Worm (Caenorhabditis elegans) whole organism, L2 larva: ENCODE results near the gene cdc-42.

Source experiments
- C34F6.9 ChIP-seq: fragments of 150-350 bp; optimal IDR thresholded peaks from 2 replicates; lab custom pipeline; 2014; ENCODE audit warnings: missing biosample characterization, missing genetic modification characterization
- F13H6.1 ChIP-seq: sonication (generic microtip); optimal IDR thresholded peaks from 2 replicates; lab custom pipeline; 2016; ENCODE audit warnings: missing genetic modification characterization, missing compliant biosample characterization
- R02D3.7 ChIP-seq: fragments of 150-350 bp; optimal IDR thresholded peaks from 2 replicates; lab custom pipeline; 2014; ENCODE audit warnings: missing biosample characterization, missing genetic modification characterization
- Y55F3AM.14 ChIP-seq: fragments of 200-800 bp; sonication (Bioruptor generic); optimal IDR thresholded peaks from 2 replicates; lab custom pipeline; 2018; ENCODE audit warnings: mild to moderate bottlenecking, missing genetic modification characterization, missing compliant biosample characterization
- aly-2 ChIP-seq: fragments of 150-350 bp; optimal IDR thresholded peaks from 2 replicates; lab custom pipeline; 2014; ENCODE audit warnings: missing biosample characterization, missing genetic modification characterization
- ama-1 ChIP-seq: fragments of 150-350 bp; optimal IDR thresholded peaks from 2 replicates; lab custom pipeline; 2018; ENCODE audit warnings: inconsistent platforms
- blmp-1 ChIP-seq: sonication (generic microtip); optimal IDR thresholded peaks from 2 replicates; lab custom pipeline; 2017; ENCODE audit warnings: missing genetic modification characterization, mild to moderate bottlenecking, missing compliant biosample characterization, antibody characterized with exemption, moderate library complexity; ENCODE audit not compliant: insufficient read depth
- ceh-82 ChIP-seq: fragments of 150-350 bp; optimal IDR thresholded peaks from 2 replicates; lab custom pipeline; 2014; ENCODE audit warnings: missing biosample characterization, missing genetic modification characterization
- crh-2 ChIP-seq: sonication (generic microtip); optimal IDR thresholded peaks from 2 replicates; lab custom pipeline; 2017; ENCODE audit warnings: missing biosample characterization, missing genetic modification characterization
- dmd-4 ChIP-seq: sonication (generic microtip); optimal IDR thresholded peaks from 2 replicates; lab custom pipeline; 2017; ENCODE audit warnings: missing biosample characterization, missing genetic modification characterization
- egl-27 ChIP-seq: sonication (generic microtip); optimal IDR thresholded peaks from 3 replicates; lab custom pipeline; 2017; ENCODE audit warnings: missing biosample characterization, missing genetic modification reagents, missing genetic modification characterization
- elt-1 ChIP-seq: fragments of 150-350 bp; optimal IDR thresholded peaks from 2 replicates; lab custom pipeline; 2014; ENCODE audit warnings: missing biosample characterization, missing genetic modification characterization
- fos-1 ChIP-seq: fragments of 150-350 bp; optimal IDR thresholded peaks from 2 replicates; lab custom pipeline; 2014; ENCODE audit warnings: missing biosample characterization, missing genetic modification characterization
- gmeb-1 ChIP-seq: fragments of 150-350 bp; optimal IDR thresholded peaks from 2 replicates; lab custom pipeline; 2014; ENCODE audit warnings: missing biosample characterization, missing genetic modification characterization
- lin-11 ChIP-seq: fragments of 150-350 bp; sonication (generic microtip); optimal IDR thresholded peaks from 2 replicates; lab custom pipeline; 2014; ENCODE audit warnings: missing biosample characterization, missing genetic modification characterization, inconsistent platforms, mixed read lengths
- lin-13 ChIP-seq: fragments of 150-350 bp; optimal IDR thresholded peaks from 2 replicates; lab custom pipeline; 2014; ENCODE audit warnings: missing biosample characterization, missing genetic modification reagents, missing genetic modification characterization
- lin-39 ChIP-seq: fragments of 150-350 bp; optimal IDR thresholded peaks from 2 replicates; lab custom pipeline; 2014; ENCODE audit warnings: missing biosample characterization, missing genetic modification reagents, missing genetic modification characterization
- lsy-2 ChIP-seq, 2 experiments: fragments of 150-350 bp in 1 of 2; sonication (generic microtip) in 1 of 2; optimal IDR thresholded peaks; 2 replicates each; lab custom pipeline; 2014 to 2017; ENCODE audit warnings: missing biosample characterization in 2 of 2, missing genetic modification characterization in 2 of 2
- mab-5 ChIP-seq: fragments of 150-350 bp; optimal IDR thresholded peaks from 2 replicates; lab custom pipeline; 2014; ENCODE audit warnings: missing biosample characterization, missing genetic modification characterization
- mdl-1 ChIP-seq, 2 experiments: fragments of 150-350 bp in 1 of 2; sonication (generic microtip) in 1 of 2; optimal IDR thresholded peaks; 2 replicates each; lab custom pipeline; 2017; ENCODE audit warnings: missing biosample characterization in 2 of 2, missing genetic modification characterization in 2 of 2
- nhr-11 ChIP-seq: fragments of 150-350 bp; optimal IDR thresholded peaks from 2 replicates; lab custom pipeline; 2014; ENCODE audit warnings: missing biosample characterization, missing genetic modification characterization
- nhr-129 ChIP-seq: fragments of 150-350 bp; optimal IDR thresholded peaks from 2 replicates; lab custom pipeline; 2014; ENCODE audit warnings: missing biosample characterization, missing genetic modification characterization
- nhr-21 ChIP-seq: fragments of 150-350 bp; optimal IDR thresholded peaks from 2 replicates; lab custom pipeline; 2014; ENCODE audit warnings: missing biosample characterization, missing genetic modification characterization
- nhr-23 ChIP-seq: fragments of 150-350 bp; optimal IDR thresholded peaks from 2 replicates; lab custom pipeline; 2014; ENCODE audit warnings: missing biosample characterization, missing genetic modification reagents, missing genetic modification characterization
- nhr-237 ChIP-seq: fragments of 150-350 bp; optimal IDR thresholded peaks from 2 replicates; lab custom pipeline; 2014; ENCODE audit warnings: missing biosample characterization, missing genetic modification characterization
- nhr-25 ChIP-seq: fragments of 150-350 bp; sonication (generic microtip); optimal IDR thresholded peaks from 3 replicates; lab custom pipeline; 2014; ENCODE audit warnings: missing biosample characterization, missing genetic modification characterization
- nhr-6 ChIP-seq: fragments of 150-350 bp; optimal IDR thresholded peaks from 2 replicates; lab custom pipeline; 2014; ENCODE audit warnings: missing biosample characterization, missing genetic modification characterization
- nhr-77 ChIP-seq: fragments of 150-350 bp; optimal IDR thresholded peaks from 2 replicates; lab custom pipeline; 2014; ENCODE audit warnings: missing biosample characterization, missing genetic modification characterization
- sem-4 ChIP-seq: fragments of 150-350 bp; optimal IDR thresholded peaks from 2 replicates; lab custom pipeline; 2014; ENCODE audit warnings: missing biosample characterization, missing genetic modification reagents, missing genetic modification characterization
- sma-3 ChIP-seq: sonication (generic microtip); optimal IDR thresholded peaks from 2 replicates; lab custom pipeline; 2016; ENCODE audit warnings: missing genetic modification reagents, missing genetic modification characterization, missing compliant biosample characterization
- sma-9 ChIP-seq, 2 experiments: fragments of 150-350 bp in 1 of 2; sonication (generic microtip) in 1 of 2; optimal IDR thresholded peaks; 2 replicates each; lab custom pipeline; 2014 to 2016; ENCODE audit warnings: missing genetic modification characterization in 2 of 2, mild to moderate bottlenecking in 1 of 2, missing biosample characterization in 1 of 2, missing compliant biosample characterization in 1 of 2, missing genetic modification reagents in 1 of 2, moderate library complexity in 1 of 2
- snpc-4 ChIP-seq: fragments of 150-350 bp; optimal IDR thresholded peaks from 2 replicates; lab custom pipeline; 2014; ENCODE audit warnings: missing biosample characterization, missing genetic modification characterization
- unc-55 ChIP-seq: fragments of 150-350 bp; sonication (generic microtip); optimal IDR thresholded peaks from 3 replicates; lab custom pipeline; 2014; ENCODE audit warnings: missing biosample characterization, missing genetic modification reagents, missing genetic modification characterization
- zag-1 ChIP-seq: fragments of 150-350 bp; optimal IDR thresholded peaks from 2 replicates; lab custom pipeline; 2014; ENCODE audit warnings: missing biosample characterization, missing genetic modification characterization
- ztf-11 ChIP-seq: sonication (generic microtip); optimal IDR thresholded peaks from 2 replicates; lab custom pipeline; 2017; ENCODE audit warnings: missing biosample characterization, missing genetic modification characterization
- ztf-4 ChIP-seq: fragments of 150-350 bp; optimal IDR thresholded peaks from 2 replicates; lab custom pipeline; 2014; ENCODE audit warnings: missing biosample characterization, missing genetic modification characterization

The cdc-42 gene

DNA sequence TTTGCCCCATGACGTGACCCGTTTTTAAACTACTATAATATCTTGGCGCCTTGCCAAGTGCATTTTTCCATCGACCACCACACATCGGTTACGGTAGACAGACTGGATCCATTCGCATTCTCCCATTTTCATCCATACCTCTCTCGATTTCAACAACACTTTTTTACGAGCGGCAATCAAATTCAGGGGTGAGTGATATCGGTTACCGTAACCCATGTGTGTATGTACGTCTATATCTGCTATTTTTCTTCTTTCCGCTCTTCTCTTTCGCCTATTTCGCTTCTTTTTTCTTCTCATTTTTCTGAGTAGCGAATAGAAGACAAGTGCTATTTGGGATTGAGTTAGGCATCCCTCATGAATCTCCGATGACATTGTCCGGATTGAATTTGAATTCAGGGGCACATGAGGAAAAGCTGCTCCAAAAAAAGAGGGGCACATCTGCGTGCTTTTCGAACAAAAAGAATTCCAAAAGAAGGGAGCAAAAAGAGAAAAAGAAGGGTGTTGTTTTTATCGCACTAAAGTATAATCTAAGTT lies 15.5 kb downstream of the cdc-42 start:
- no peak for TF ChIP-seq lin-11 (tag; lab: Kevin White, UChicago)
- TF ChIP-seq ceh-82: no peak
- peak; percentile 7 for TF ChIP-seq zag-1 (tag; lab: Kevin White, UChicago)
- no peak for TF ChIP-seq elt-1 (tag; lab: Kevin White, UChicago)
- TF ChIP-seq sma-9 (GFP tag; optimal IDR thresholded peaks at IDR 0.05; lab: Kevin White, UChicago): peak; percentile 11
- TF ChIP-seq sma-9 (tag; optimal IDR thresholded peaks at IDR 0.05; lab: Kevin White, UChicago): no peak
- TF ChIP-seq lsy-2 (tag; optimal IDR thresholded peaks at IDR 0.05; lab: Kevin White, UChicago): peak in 1 of 2 experiments; percentile 47

DNA sequence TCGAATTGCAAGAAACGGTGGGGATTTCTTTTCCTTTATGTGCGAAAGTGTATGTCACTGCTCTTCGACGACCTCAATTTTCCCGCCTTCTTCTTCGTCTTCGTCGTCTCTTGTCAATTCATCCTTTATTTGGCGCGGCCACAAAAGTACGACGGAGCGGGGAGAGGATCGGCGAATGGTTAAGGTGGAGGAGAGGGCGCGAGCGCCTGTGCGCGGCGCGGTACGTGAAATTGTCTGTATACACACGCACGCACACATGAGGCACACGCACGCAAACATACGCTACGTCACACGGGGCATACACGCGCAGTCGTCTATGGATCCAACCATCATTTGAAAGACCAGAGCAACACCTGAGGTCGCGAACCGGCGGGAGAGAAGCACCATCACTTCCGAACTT lies 19.0 kb downstream of the cdc-42 start:
- no peak for TF ChIP-seq ama-1 (lab: Kevin White, UChicago)
- TF ChIP-seq F13H6.1: peak; percentile 34

- no peak for TF ChIP-seq sma-3 (GFP tag; lab: Kevin White, UChicago)
- TF ChIP-seq nhr-237 (tag; lab: Kevin White, UChicago): no peak
- no peak for TF ChIP-seq nhr-77 (tag; lab: Kevin White, UChicago)
- TF ChIP-seq aly-2 (tag; lab: Kevin White, UChicago): no peak
- TF ChIP-seq nhr-11: no peak
Observed at ce11 chrII:7636941-7637340, 20.7 kb downstream of the cdc-42 start.

ce11 chrII:7639036-7639435 lies 22.8 kb downstream of the cdc-42 start:
- no peak for TF ChIP-seq gmeb-1 (tag; lab: Kevin White, UChicago)
- TF ChIP-seq sma-9 (GFP tag; optimal IDR thresholded peaks at IDR 0.05; lab: Kevin White, UChicago): peak; percentile 6
- no peak for TF ChIP-seq sma-9 (tag; optimal IDR thresholded peaks at IDR 0.05; lab: Kevin White, UChicago)
- peak; percentile 66 for TF ChIP-seq fos-1

DNA sequence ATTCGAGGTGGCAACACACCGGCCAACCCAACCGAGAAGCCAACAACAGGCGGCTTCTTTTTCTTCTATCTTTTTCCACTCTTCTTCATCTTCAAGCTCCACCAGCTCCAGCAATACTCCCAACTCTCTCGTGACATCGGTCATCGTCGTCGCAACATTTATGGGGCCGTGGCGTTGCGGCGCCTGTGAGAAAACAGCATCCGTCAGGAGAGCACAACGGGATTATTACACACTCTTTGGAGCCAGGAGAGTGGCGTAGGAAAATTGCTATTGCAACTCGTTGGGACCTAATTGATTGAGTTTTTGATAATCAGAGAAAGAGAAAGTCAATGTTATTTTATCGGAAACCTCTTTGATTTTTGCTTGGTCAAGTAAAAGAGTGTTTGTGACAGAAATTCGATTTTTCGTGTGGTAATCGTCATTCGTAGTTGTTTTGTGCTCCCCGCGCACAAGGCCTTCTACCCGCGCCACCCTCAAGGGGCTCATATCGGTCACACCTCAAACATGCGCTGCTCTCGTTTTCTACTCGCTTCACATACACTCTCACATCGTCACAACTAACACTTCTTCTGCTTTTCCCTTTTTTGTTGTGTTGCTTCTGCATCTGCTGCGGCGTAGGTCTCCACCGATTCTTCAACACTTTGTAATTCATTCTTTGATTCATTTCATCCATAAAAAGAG lies 24.0 kb downstream of the cdc-42 start:
- TF ChIP-seq nhr-25 (no peak), F13H6.1 (peak; percentile 66), snpc-4 (tag; lab: Kevin White, UChicago) (no peak), ztf-11 (tag; lab: Kevin White, UChicago) (no peak), nhr-237 (tag; lab: Kevin White, UChicago) (no peak), aly-2 (tag; lab: Kevin White, UChicago) (no peak), unc-55 (GFP tag; lab: Kevin White, UChicago) (peak; percentile 3), lin-39 (tag; lab: Kevin White, UChicago) (no peak), nhr-6 (tag; lab: Kevin White, UChicago) (no peak), lsy-2 (tag; optimal IDR thresholded peaks at IDR 0.05; lab: Kevin White, UChicago) (peak in 1 of 2 experiments; percentile 9), gmeb-1 (tag; lab: Kevin White, UChicago) (no peak), nhr-23 (tag; lab: Kevin White, UChicago) (no peak), sma-9 (GFP tag; optimal IDR thresholded peaks at IDR 0.05; lab: Kevin White, UChicago) (peak; percentile 30), sma-9 (tag; optimal IDR thresholded peaks at IDR 0.05; lab: Kevin White, UChicago) (no peak), nhr-129 (tag; lab: Kevin White, UChicago) (peak; percentile 19), blmp-1 (tag; lab: Kevin White, UChicago) (no peak), C34F6.9 (tag; lab: Kevin White, UChicago) (peak; percentile 29)

ce11 chrII:7642016-7642653 lies 25.9 kb downstream of the cdc-42 start:
- TF ChIP-seq ceh-82 (peak; percentile 46), nhr-11 (no peak), nhr-25 (no peak), dmd-4 (tag; lab: Kevin White, UChicago) (no peak), unc-55 (GFP tag; lab: Kevin White, UChicago) (peak; percentile 72), ztf-4 (tag; lab: Kevin White, UChicago) (peak; percentile 32), nhr-6 (tag; lab: Kevin White, UChicago) (peak; percentile 76), snpc-4 (tag; lab: Kevin White, UChicago) (peak; percentile 53), lsy-2 (tag; optimal IDR thresholded peaks at IDR 0.05; lab: Kevin White, UChicago) (peak; percentile 12 to 79), sma-9 (GFP tag; optimal IDR thresholded peaks at IDR 0.05; lab: Kevin White, UChicago) (peak; percentile 76), sma-9 (tag; optimal IDR thresholded peaks at IDR 0.05; lab: Kevin White, UChicago) (no peak), R02D3.7 (no peak), nhr-21 (tag; lab: Kevin White, UChicago) (peak; percentile 6), lin-11 (tag; lab: Kevin White, UChicago) (peak; percentile 61), zag-1 (tag; lab: Kevin White, UChicago) (peak; percentile 89), C34F6.9 (tag; lab: Kevin White, UChicago) (peak; percentile 83), nhr-129 (tag; lab: Kevin White, UChicago) (peak; percentile 87), crh-2 (peak; percentile 71), F13H6.1 (peak; percentile 96), mdl-1 (tag; optimal IDR thresholded peaks at IDR 0.05; lab: Kevin White, UChicago) (peak; percentile 81 to 84), gmeb-1 (tag; lab: Kevin White, UChicago) (no peak), egl-27 (peak; percentile 19), mab-5 (tag; lab: Kevin White, UChicago) (peak; percentile 67), sem-4 (tag; lab: Kevin White, UChicago) (peak; percentile 71), Y55F3AM.14 (peak; percentile 64), lin-13 (GFP tag; lab: Kevin White, UChicago) (peak; percentile 33)
